Worm (Caenorhabditis elegans) whole organism, L1 larva: Measurements from ENCODE around the gene Y39G8B.10.

Experiments used
- aly-2 ChIP-seq: fragments of 150-350 bp; optimal IDR thresholded peaks from 2 replicates; lab custom pipeline; 2014; ENCODE audit warnings: missing biosample characterization, missing genetic modification characterization
- ama-1 ChIP-seq: fragments of 150-350 bp; optimal IDR thresholded peaks from 2 replicates; lab custom pipeline; 2014
- dpl-1 ChIP-seq, 3 experiments: fragments of 150-350 bp in 2 of 3; sonication (generic microtip) in 1 of 3; optimal IDR thresholded peaks; 2 replicates each; lab custom pipeline; 2014 to 2017; ENCODE audit warnings: missing biosample characterization in 3 of 3, missing genetic modification characterization in 3 of 3, missing genetic modification reagents in 3 of 3
- lin-15B ChIP-seq: fragments of 150-350 bp; sonication (generic microtip); optimal IDR thresholded peaks from 3 replicates; lab custom pipeline; 2014; ENCODE audit warnings: missing biosample characterization, missing genetic modification characterization
- lsy-2 ChIP-seq, 2 experiments: fragments of 150-350 bp; optimal IDR thresholded peaks; 2 replicates each; lab custom pipeline; 2014; ENCODE audit warnings: missing biosample characterization in 2 of 2, missing genetic modification characterization in 2 of 2
- mdl-1 ChIP-seq, 2 experiments: fragments of 150-350 bp; optimal IDR thresholded peaks; 2 replicates each; lab custom pipeline; 2014 to 2017; ENCODE audit warnings: missing biosample characterization in 2 of 2, missing genetic modification characterization in 2 of 2, inconsistent platforms in 1 of 2
- mef-2 ChIP-seq: fragments of 150-350 bp; optimal IDR thresholded peaks from 2 replicates; lab custom pipeline; 2014; ENCODE audit warnings: missing biosample characterization, missing genetic modification characterization
- nhr-28 ChIP-seq: fragments of 150-350 bp; optimal IDR thresholded peaks from 2 replicates; lab custom pipeline; 2014; ENCODE audit warnings: missing biosample characterization, missing genetic modification characterization
- nhr-85 ChIP-seq: sonication (generic microtip); peaks from one replicate; lab custom pipeline; 2016; ENCODE audit warnings: missing genetic modification characterization, inconsistent platforms, missing compliant biosample characterization
- nhr-90 ChIP-seq: sonication (generic microtip); optimal IDR thresholded peaks from 2 replicates; lab custom pipeline; 2016; ENCODE audit warnings: mild to moderate bottlenecking, missing genetic modification characterization, missing compliant biosample characterization; ENCODE audit not compliant: poor library complexity
- snpc-4 ChIP-seq: fragments of 150-350 bp; optimal IDR thresholded peaks from 2 replicates; lab custom pipeline; 2014; ENCODE audit warnings: missing biosample characterization, missing genetic modification characterization
- sptf-1 ChIP-seq: fragments of 150-350 bp; optimal IDR thresholded peaks from 2 replicates; lab custom pipeline; 2014; ENCODE audit warnings: missing biosample characterization, missing genetic modification characterization
- unc-62 ChIP-seq: fragments of 150-350 bp; optimal IDR thresholded peaks from 2 replicates; lab custom pipeline; 2014; ENCODE audit warnings: missing biosample characterization, missing genetic modification reagents, missing genetic modification characterization

- TF ChIP-seq unc-62, result no peak
- no peak for TF ChIP-seq lin-15B (tag; lab: Kevin White, UChicago)
- TF ChIP-seq aly-2, result no peak
- no peak for TF ChIP-seq lsy-2 (tag; optimal IDR thresholded peaks at IDR 0.05; lab: Kevin White, UChicago)
- TF ChIP-seq mef-2 (tag; lab: Kevin White, UChicago), result no peak
- TF ChIP-seq dpl-1 (GFP tag; optimal IDR thresholded peaks at IDR 0.05; lab: Kevin White, UChicago), result no peak
- no peak for TF ChIP-seq sptf-1
- no peak for TF ChIP-seq snpc-4 (tag; lab: Kevin White, UChicago)
- no peak for TF ChIP-seq nhr-90 (tag; lab: Kevin White, UChicago)
- no peak for TF ChIP-seq nhr-85 (tag; lab: Kevin White, UChicago)
- no peak for TF ChIP-seq mdl-1 (tag; optimal IDR thresholded peaks at IDR 0.05; lab: Kevin White, UChicago)
- no peak for TF ChIP-seq nhr-28 (tag; lab: Kevin White, UChicago)
- TF ChIP-seq ama-1 (lab: Kevin White, UChicago), result no peak
Observed at ce11 chrII:13974136-13974535, 8.8 kb downstream of the Y39G8B.10 start.
